Fruit fly (Drosophila melanogaster): ENCODE results near the gene CG10333.

DNA sequence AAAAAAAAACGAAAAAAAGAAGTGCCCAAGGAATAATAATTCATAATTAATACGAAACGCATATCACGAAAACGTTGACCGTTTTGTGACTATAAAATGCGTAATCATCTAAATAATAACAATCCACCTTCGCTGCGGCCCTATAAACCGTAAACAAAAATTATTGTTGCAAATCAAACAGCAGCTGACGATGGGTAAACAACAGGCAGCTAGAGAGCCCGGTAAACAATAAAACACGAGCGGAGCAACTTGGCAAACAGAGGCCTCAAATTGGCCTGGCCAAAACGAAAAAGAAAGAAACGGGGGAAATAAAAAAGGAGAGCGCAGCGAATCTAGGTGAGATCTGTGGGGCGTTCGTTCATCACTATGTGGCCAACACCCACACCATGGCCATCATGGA lies 39.1 kb upstream of the CG10333 start:
- TF ChIP-seq CG8301 (tag; optimal IDR thresholded peaks at IDR 0.05) (no peak), CG14655 (GFP tag; optimal IDR thresholded peaks at IDR 0.05) (no peak), Ets98B (GFP tag; IDR thresholded peaks at IDR 0.05) (peak; percentile 10; the same call in 1 of the 2 replicates), CG8159 (tag; optimal IDR thresholded peaks at IDR 0.05) (peak; percentile 29), CG13204 (GFP tag; optimal IDR thresholded peaks at IDR 0.05) (peak; percentile 31), CG12605 (GFP tag; IDR thresholded peaks at IDR 0.05) (no peak), CG15710 (tag; optimal IDR thresholded peaks at IDR 0.05) (peak; percentile 3), CG4496 (GFP tag; IDR thresholded peaks at IDR 0.05) (peak; percentile 57; the same call in 1 of the 3 replicates), Pif1B (GFP tag; optimal IDR thresholded peaks at IDR 0.05) (peak; percentile 37), fd96Ca (GFP tag; IDR thresholded peaks at IDR 0.05) (no peak), EcR (GFP tag; optimal IDR thresholded peaks at IDR 0.05) (no peak)

Data from whole organism, pupa.